Fruit fly (Drosophila melanogaster): ENCODE data around the gene Anp.

DNA sequence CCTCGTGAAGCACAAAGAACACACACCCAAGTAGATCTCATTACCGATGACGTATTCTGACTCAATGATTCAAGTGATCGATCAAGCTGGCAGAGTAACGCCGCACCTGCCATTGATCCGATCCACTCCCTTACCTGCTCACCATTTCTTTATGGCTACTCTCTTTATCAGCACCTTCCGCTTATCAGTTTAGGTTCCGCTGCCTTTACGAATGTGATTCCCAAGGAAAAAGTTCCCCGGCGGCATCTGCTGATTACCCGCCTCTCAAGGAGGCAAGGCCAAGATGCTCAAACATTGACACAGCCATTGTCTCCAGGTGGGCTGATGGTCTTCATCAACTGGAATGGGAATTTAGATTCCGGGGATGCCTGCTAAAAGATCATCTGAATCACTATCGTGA, 5.3 kb downstream of the Anp start:
- TF ChIP-seq usp (GFP tag; optimal IDR thresholded peaks at IDR 0.05) (no peak), kah (GFP tag; optimal IDR thresholded peaks at IDR 0.05) (no peak), caup (GFP tag; optimal IDR thresholded peaks at IDR 0.05; ENCODE audit: severe bottlenecking) (no peak), eyg (GFP tag; optimal IDR thresholded peaks at IDR 0.05) (no peak), hbn (GFP tag; IDR thresholded peaks at IDR 0.05; ENCODE audit: partially characterized antibody) (no peak), stwl (tag; optimal IDR thresholded peaks at IDR 0.05) (no peak), dpn (GFP tag; optimal IDR thresholded peaks at IDR 0.05) (no peak), az2 (GFP tag; optimal IDR thresholded peaks at IDR 0.05) (no peak), pan (optimal IDR thresholded peaks at IDR 0.05) (no peak), pan (GFP tag; optimal IDR thresholded peaks at IDR 0.05 in 1 of 2, IDR thresholded peaks at IDR 0.05 in 1 of 2) (no peak), jumu (GFP tag; optimal IDR thresholded peaks at IDR 0.05) (no peak), fd3F (GFP tag; optimal IDR thresholded peaks at IDR 0.05) (no peak), sqz (GFP tag; optimal IDR thresholded peaks at IDR 0.05) (no peak)
